Worm (Caenorhabditis elegans) whole organism, L2 larva: Measurements from ENCODE around the gene zipt-7.1.

ENCODE experiments used
- alr-1 ChIP-seq: fragments of 150-350 bp; optimal IDR thresholded peaks from 2 replicates; lab custom pipeline; 2014; ENCODE audit warnings: missing biosample characterization, missing genetic modification characterization
- ceh-82 ChIP-seq: fragments of 150-350 bp; optimal IDR thresholded peaks from 2 replicates; lab custom pipeline; 2014; ENCODE audit warnings: missing biosample characterization, missing genetic modification characterization
- egl-27 ChIP-seq: sonication (generic microtip); optimal IDR thresholded peaks from 3 replicates; lab custom pipeline; 2017; ENCODE audit warnings: missing biosample characterization, missing genetic modification reagents, missing genetic modification characterization
- elt-1 ChIP-seq: fragments of 150-350 bp; optimal IDR thresholded peaks from 2 replicates; lab custom pipeline; 2014; ENCODE audit warnings: missing biosample characterization, missing genetic modification characterization
- mdl-1 ChIP-seq, 2 experiments: fragments of 150-350 bp in 1 of 2; sonication (generic microtip) in 1 of 2; optimal IDR thresholded peaks; 2 replicates each; lab custom pipeline; 2017; ENCODE audit warnings: missing biosample characterization in 2 of 2, missing genetic modification characterization in 2 of 2
- nhr-11 ChIP-seq: fragments of 150-350 bp; optimal IDR thresholded peaks from 2 replicates; lab custom pipeline; 2014; ENCODE audit warnings: missing biosample characterization, missing genetic modification characterization
- nhr-23 ChIP-seq: fragments of 150-350 bp; optimal IDR thresholded peaks from 2 replicates; lab custom pipeline; 2014; ENCODE audit warnings: missing biosample characterization, missing genetic modification reagents, missing genetic modification characterization
- sem-4 ChIP-seq: fragments of 150-350 bp; optimal IDR thresholded peaks from 2 replicates; lab custom pipeline; 2014; ENCODE audit warnings: missing biosample characterization, missing genetic modification reagents, missing genetic modification characterization
- ztf-4 ChIP-seq: fragments of 150-350 bp; optimal IDR thresholded peaks from 2 replicates; lab custom pipeline; 2014; ENCODE audit warnings: missing biosample characterization, missing genetic modification characterization

- TF ChIP-seq nhr-23 (tag; lab: Kevin White, UChicago) (no peak), ztf-4 (no peak), elt-1 (no peak), nhr-11 (no peak), mdl-1 (tag; optimal IDR thresholded peaks at IDR 0.05; lab: Kevin White, UChicago) (no peak), alr-1 (tag; lab: Kevin White, UChicago) (no peak), sem-4 (no peak), egl-27 (tag; lab: Kevin White, UChicago) (no peak), ceh-82 (tag; lab: Kevin White, UChicago) (no peak)
These were observed 45.8 kb upstream of the zipt-7.1 start, which contains the start of gene C49C3.15 for ce11 chrIV:17333542-17334281.
